Worm (Caenorhabditis elegans): ENCODE measurements around the gene srg-2.

ce11 chrIII:6258262-6258661 is 1.8 kb downstream of the srg-2 start, which contains the start of gene srg-1:
- TF ChIP-seq ceh-82 (tag; optimal IDR thresholded peaks at IDR 0.05): no peak
- TF ChIP-seq unc-62 (GFP tag; optimal IDR thresholded peaks at IDR 0.05): no peak
- no peak for TF ChIP-seq zag-1 (tag; optimal IDR thresholded peaks at IDR 0.05)
- no peak for TF ChIP-seq unc-55 (GFP tag; optimal IDR thresholded peaks at IDR 0.05)
- no peak for TF ChIP-seq ama-1 (optimal IDR thresholded peaks at IDR 0.05)
- TF ChIP-seq gmeb-1 (tag; optimal IDR thresholded peaks at IDR 0.05): no peak
- no peak for TF ChIP-seq ztf-4 (tag; optimal IDR thresholded peaks at IDR 0.05)
- no peak for TF ChIP-seq ceh-16 (tag; optimal IDR thresholded peaks at IDR 0.05)
- no peak for TF ChIP-seq unc-39 (tag; optimal IDR thresholded peaks at IDR 0.05)
- TF ChIP-seq ztf-11 (tag; optimal IDR thresholded peaks at IDR 0.05): no peak
- TF ChIP-seq nhr-12 (tag; optimal IDR thresholded peaks at IDR 0.05): no peak

Measured in whole organism, L2 larva.